Worm (Caenorhabditis elegans) whole organism, mixed stage, embryonic: ENCODE results near the gene clec-205.

Source experiments
- ceh-39 ChIP-seq: fragments of 150-350 bp; optimal IDR thresholded peaks from 2 replicates; lab custom pipeline; 2014; ENCODE audit warnings: missing biosample characterization, missing genetic modification characterization
- ceh-43 ChIP-seq: fragments of 200-800 bp; sonication (Bioruptor generic); optimal IDR thresholded peaks from 2 replicates; lab custom pipeline; 2018; ENCODE audit warnings: mild to moderate bottlenecking, missing genetic modification characterization, moderate library complexity, missing compliant biosample characterization
- cnd-1 ChIP-seq: fragments of 200-800 bp; sonication (Bioruptor generic); optimal IDR thresholded peaks from 2 replicates; lab custom pipeline; 2018; ENCODE audit warnings: mild to moderate bottlenecking, missing genetic modification characterization, missing compliant biosample characterization
- elt-1 ChIP-seq: sonication (generic microtip); optimal IDR thresholded peaks from 2 replicates; lab custom pipeline; 2017; ENCODE audit warnings: missing genetic modification characterization, mild to moderate bottlenecking, missing compliant biosample characterization, antibody characterized with exemption, moderate library complexity, borderline replicate concordance; ENCODE audit not compliant: insufficient read depth
- elt-3 ChIP-seq: fragments of 150-350 bp; optimal IDR thresholded peaks from 2 replicates; lab custom pipeline; 2014; ENCODE audit warnings: missing biosample characterization, missing genetic modification characterization
- ham-2 ChIP-seq: fragments of 200-800 bp; sonication (Bioruptor generic); optimal IDR thresholded peaks from 2 replicates; lab custom pipeline; 2018; ENCODE audit warnings: mild to moderate bottlenecking, missing genetic modification characterization, missing compliant biosample characterization
- lin-13 ChIP-seq: fragments of 150-350 bp; optimal IDR thresholded peaks from 2 replicates; lab custom pipeline; 2014; ENCODE audit warnings: missing biosample characterization, missing genetic modification characterization
- lsy-2 ChIP-seq: fragments of 150-350 bp; optimal IDR thresholded peaks from 2 replicates; lab custom pipeline; 2014; ENCODE audit warnings: missing biosample characterization, missing genetic modification characterization
- mep-1 ChIP-seq: fragments of 150-350 bp; optimal IDR thresholded peaks from 2 replicates; lab custom pipeline; 2017; ENCODE audit warnings: missing biosample characterization, missing genetic modification reagents, missing genetic modification characterization, inconsistent platforms
- nhr-237 ChIP-seq: fragments of 150-350 bp; optimal IDR thresholded peaks from 2 replicates; lab custom pipeline; 2014; ENCODE audit warnings: missing biosample characterization, missing genetic modification characterization
- nhr-28 ChIP-seq: fragments of 150-350 bp; optimal IDR thresholded peaks from 2 replicates; lab custom pipeline; 2014; ENCODE audit warnings: missing biosample characterization, missing genetic modification characterization
- unc-62 ChIP-seq: fragments of 150-350 bp; optimal IDR thresholded peaks from 2 replicates; lab custom pipeline; 2014; ENCODE audit warnings: missing biosample characterization, missing genetic modification reagents, missing genetic modification characterization

ce11 chrV:1788157-1788556 is 27.5 kb downstream of the clec-205 start, which contains the start of gene F36H9.2:
- TF ChIP-seq cnd-1, result no peak
- no peak for TF ChIP-seq ham-2 (GFP tag; lab: Kevin White, UChicago)
- TF ChIP-seq mep-1 (tag; lab: Kevin White, UChicago), result no peak
- no peak for TF ChIP-seq nhr-28
- TF ChIP-seq unc-62, result no peak
- no peak for TF ChIP-seq ceh-39 (tag; lab: Kevin White, UChicago)
- TF ChIP-seq elt-1, result no peak
- no peak for TF ChIP-seq ceh-43 (GFP tag; lab: Kevin White, UChicago)
- TF ChIP-seq lsy-2 (tag; lab: Kevin White, UChicago), result no peak
- TF ChIP-seq lin-13, result no peak
- TF ChIP-seq nhr-237 (tag; lab: Kevin White, UChicago), result no peak
- TF ChIP-seq elt-3, result no peak
